Fruit fly (Drosophila melanogaster) whole organism, prepupa: ENCODE measurements around the gene CG34436.

Experiments used
- Blimp-1 ChIP-seq: fragments of 200-800 bp; sonication (Bioruptor generic); optimal IDR thresholded peaks from 3 replicates; lab custom pipeline; 2017; ENCODE audit warnings: missing biosample characterization, missing genetic modification characterization, mild to moderate bottlenecking, moderate library complexity, missing genetic modification reagents
- CG11762 ChIP-seq: fragments of 200-800 bp; sonication (Bioruptor generic); optimal IDR thresholded peaks from 3 replicates; lab custom pipeline; 2016; ENCODE audit warnings: missing biosample characterization, missing genetic modification characterization; ENCODE audit not compliant: insufficient read depth
- CG1621 ChIP-seq: fragments of 200-800 bp; sonication (Bioruptor generic); optimal IDR thresholded peaks from 3 replicates; lab custom pipeline; 2018; ENCODE audit warnings: missing biosample characterization, mild to moderate bottlenecking, missing genetic modification characterization
- CG16779 ChIP-seq: fragments of 200-800 bp; sonication (Bioruptor generic); optimal IDR thresholded peaks from 3 replicates; lab custom pipeline; 2017; ENCODE audit warnings: missing biosample characterization, mild to moderate bottlenecking, missing genetic modification characterization
- CG31627 ChIP-seq: fragments of 200-800 bp; sonication (Bioruptor generic); optimal IDR thresholded peaks from 3 replicates; lab custom pipeline; 2016; ENCODE audit warnings: missing biosample characterization, missing genetic modification characterization
- CG32006 ChIP-seq: fragments of 200-800 bp; sonication (Bioruptor generic); optimal IDR thresholded peaks from 3 replicates; lab custom pipeline; 2017; ENCODE audit warnings: missing biosample characterization, mild to moderate bottlenecking, missing genetic modification characterization
- CG34406 ChIP-seq: fragments of 200-800 bp; sonication (Bioruptor generic); optimal IDR thresholded peaks from 3 replicates; lab custom pipeline; 2016; ENCODE audit warnings: missing biosample characterization, missing genetic modification characterization
- CG6163 ChIP-seq: fragments of 200-800 bp; sonication (Bioruptor generic); IDR thresholded peaks from 3 replicates; pipeline ENCODE4 v1.3.6; 2022; ENCODE audit warnings: missing biosample characterization, missing genetic modification characterization
- CG6792 ChIP-seq: fragments of 200-800 bp; sonication (Bioruptor generic); optimal IDR thresholded peaks from 3 replicates; lab custom pipeline; 2016; ENCODE audit warnings: missing biosample characterization, missing genetic modification characterization
- CG6808 ChIP-seq: fragments of 200-800 bp; sonication (Bioruptor generic); optimal IDR thresholded peaks from 3 replicates; lab custom pipeline; 2017; ENCODE audit warnings: missing biosample characterization, missing genetic modification characterization, mild to moderate bottlenecking, moderate library complexity, missing genetic modification reagents
- CG8119 ChIP-seq: fragments of 200-800 bp; sonication (Bioruptor generic); IDR thresholded peaks from 3 replicates; pipeline ENCODE4 v1.3.6; 2022; ENCODE audit warnings: missing biosample characterization, missing genetic modification characterization
- CG8632 ChIP-seq: fragments of 200-800 bp; sonication (Bioruptor generic); optimal IDR thresholded peaks from 3 replicates; lab custom pipeline; 2016; ENCODE audit warnings: missing biosample characterization, missing genetic modification characterization
- CG9139 ChIP-seq: fragments of 200-800 bp; sonication (Bioruptor generic); optimal IDR thresholded peaks from 3 replicates; lab custom pipeline; 2017; ENCODE audit warnings: missing biosample characterization, mild to moderate bottlenecking, missing genetic modification characterization
- Eip75B ChIP-seq: fragments of 200-800 bp; sonication (Bioruptor generic); optimal IDR thresholded peaks from 3 replicates; lab custom pipeline; 2016; ENCODE audit warnings: missing biosample characterization, missing genetic modification characterization
- Eip78C ChIP-seq: fragments of 200-800 bp; sonication (Bioruptor generic); peaks from one replicate; lab custom pipeline; 2016; ENCODE audit warnings: missing biosample characterization, missing genetic modification characterization
- Eip93F ChIP-seq: fragments of 200-800 bp; sonication (Bioruptor generic); optimal IDR thresholded peaks from 2 replicates; lab custom pipeline; 2016; ENCODE audit warnings: missing biosample characterization, mild to moderate bottlenecking, missing genetic modification characterization
- Ets21C ChIP-seq: fragments of 200-800 bp; sonication (Bioruptor generic); optimal IDR thresholded peaks from 3 replicates; lab custom pipeline; 2016; ENCODE audit warnings: missing biosample characterization, missing genetic modification characterization
- Ets96B ChIP-seq: fragments of 200-800 bp; optimal IDR thresholded peaks from 2 replicates; lab custom pipeline; 2019; ENCODE audit warnings: missing biosample characterization, mild to moderate bottlenecking, missing genetic modification characterization, moderate library complexity
- Gug ChIP-seq: fragments of 200-800 bp; sonication (Bioruptor generic); IDR thresholded peaks from 2 replicates; pipeline ENCODE4 v1.3.6; 2022; ENCODE audit warnings: missing biosample characterization, missing genetic modification characterization
- Hr38 ChIP-seq: sonication (Bioruptor generic); optimal IDR thresholded peaks from 2 replicates; lab custom pipeline; 2016; ENCODE audit warnings: missing biosample characterization, missing genetic modification characterization
- Hr39 ChIP-seq: fragments of 200-800 bp; sonication (Bioruptor generic); optimal IDR thresholded peaks from 2 replicates; lab custom pipeline; 2016; ENCODE audit warnings: missing biosample characterization, missing genetic modification characterization
- Hr4 ChIP-seq: fragments of 200-800 bp; sonication (Bioruptor generic); optimal IDR thresholded peaks from 3 replicates; lab custom pipeline; 2016; ENCODE audit warnings: missing biosample characterization, missing genetic modification characterization
- Lpt ChIP-seq: fragments of 200-800 bp; sonication (Bioruptor generic); optimal IDR thresholded peaks from 3 replicates; lab custom pipeline; 2016; ENCODE audit warnings: missing biosample characterization, missing genetic modification characterization
- Met ChIP-seq: fragments of 200-800 bp; sonication (Bioruptor generic); optimal IDR thresholded peaks from 3 replicates; lab custom pipeline; 2016; ENCODE audit warnings: missing biosample characterization, missing genetic modification characterization
- OdsH ChIP-seq: fragments of 200-800 bp; sonication (Bioruptor generic); optimal IDR thresholded peaks from 3 replicates; lab custom pipeline; 2016; ENCODE audit warnings: missing biosample characterization, missing genetic modification characterization
- Smox ChIP-seq: fragments of 200-800 bp; sonication (Bioruptor generic); optimal IDR thresholded peaks from 3 replicates; lab custom pipeline; 2016; ENCODE audit warnings: missing biosample characterization, missing genetic modification characterization
- Sox102F ChIP-seq: fragments of 200-800 bp; sonication (Bioruptor generic); optimal IDR thresholded peaks from 2 replicates; lab custom pipeline; 2016; ENCODE audit warnings: missing biosample characterization, mild to moderate bottlenecking, missing genetic modification characterization
- Sox14 ChIP-seq: fragments of 200-800 bp; sonication (Bioruptor generic); optimal IDR thresholded peaks from 3 replicates; lab custom pipeline; 2016; ENCODE audit warnings: missing biosample characterization, missing genetic modification characterization
- Sox15 ChIP-seq: fragments of 200-800 bp; sonication (Bioruptor generic); optimal IDR thresholded peaks from 3 replicates; lab custom pipeline; 2016; ENCODE audit warnings: missing biosample characterization, missing genetic modification characterization
- achi ChIP-seq: fragments of 200-800 bp; sonication (Bioruptor generic); optimal IDR thresholded peaks from 3 replicates; lab custom pipeline; 2016; ENCODE audit warnings: missing biosample characterization, missing genetic modification characterization
- dac ChIP-seq: fragments of 200-800 bp; sonication (Bioruptor generic); optimal IDR thresholded peaks from 2 replicates; lab custom pipeline; 2017; ENCODE audit warnings: missing biosample characterization, mild to moderate bottlenecking, missing genetic modification characterization
- dsx ChIP-seq: fragments of 200-800 bp; optimal IDR thresholded peaks from 3 replicates; lab custom pipeline; 2019; ENCODE audit warnings: missing biosample characterization, mild to moderate bottlenecking, missing genetic modification characterization, moderate library complexity; ENCODE audit not compliant: poor library complexity, severe bottlenecking
- esn ChIP-seq: fragments of 200-800 bp; sonication (Bioruptor generic); optimal IDR thresholded peaks from 2 replicates; lab custom pipeline; 2016; ENCODE audit warnings: missing biosample characterization, mild to moderate bottlenecking, missing genetic modification characterization, moderate library complexity
- fd59A ChIP-seq: fragments of 200-800 bp; sonication (Bioruptor generic); optimal IDR thresholded peaks from 2 replicates; lab custom pipeline; 2017; ENCODE audit warnings: missing biosample characterization, mild to moderate bottlenecking, missing genetic modification characterization, missing genetic modification reagents
- fd85E ChIP-seq: fragments of 200-800 bp; sonication (Bioruptor generic); optimal IDR thresholded peaks from 3 replicates; lab custom pipeline; 2016; ENCODE audit warnings: missing biosample characterization, missing genetic modification characterization
- fkh ChIP-seq: fragments of 200-800 bp; sonication (Bioruptor generic); optimal IDR thresholded peaks from 3 replicates; lab custom pipeline; 2017; ENCODE audit warnings: missing biosample characterization, mild to moderate bottlenecking, missing genetic modification characterization, moderate library complexity
- net ChIP-seq: fragments of 200-800 bp; sonication (Bioruptor generic); optimal IDR thresholded peaks from 3 replicates; lab custom pipeline; 2016; ENCODE audit warnings: missing biosample characterization, missing genetic modification characterization
- pdm3 ChIP-seq: fragments of 200-800 bp; sonication (Bioruptor generic); optimal IDR thresholded peaks from 3 replicates; lab custom pipeline; 2016; ENCODE audit warnings: missing biosample characterization, missing genetic modification characterization
- spab ChIP-seq: fragments of 200-800 bp; sonication (Bioruptor generic); optimal IDR thresholded peaks from 2 replicates; lab custom pipeline; 2017; ENCODE audit warnings: missing biosample characterization, mild to moderate bottlenecking, missing genetic modification characterization, missing genetic modification reagents
- ss ChIP-seq, 2 experiments: fragments of 200-800 bp; sonication (Bioruptor generic); optimal IDR thresholded peaks; 2 replicates in 1 of 2; 3 replicates in 1 of 2; lab custom pipeline; 2017 to 2018; ENCODE audit warnings: mild to moderate bottlenecking in 2 of 2, missing biosample characterization in 2 of 2, missing genetic modification characterization in 2 of 2, moderate library complexity in 1 of 2
- svp ChIP-seq: fragments of 200-800 bp; sonication (Bioruptor generic); peaks from one replicate; lab custom pipeline; 2016; ENCODE audit warnings: missing biosample characterization, missing genetic modification characterization
- topi ChIP-seq: fragments of 200-800 bp; sonication (Bioruptor generic); optimal IDR thresholded peaks from 3 replicates; lab custom pipeline; 2016; ENCODE audit warnings: missing biosample characterization, missing genetic modification characterization
- vri ChIP-seq: fragments of 200-800 bp; sonication (Bioruptor generic); optimal IDR thresholded peaks from 3 replicates; lab custom pipeline; 2016; ENCODE audit warnings: missing biosample characterization, mild to moderate bottlenecking, missing genetic modification characterization

The CG34436 gene

dm6 chr3R:28327132-28327531, 44.8 kb downstream of the CG34436 start (continued):
- TF ChIP-seq OdsH: peak; percentile 49
- peak; percentile 48 for TF ChIP-seq Met (GFP tag; lab: Kevin White, UChicago)
- no peak for TF ChIP-seq CG6163 (GFP tag; lab: Robert Waterston, UW)
- peak; percentile 0 for TF ChIP-seq Ets96B (tag; lab: Kevin White, UChicago)
- TF ChIP-seq Gug (GFP tag; lab: Robert Waterston, UW): no peak
- peak; percentile 28 for TF ChIP-seq Eip75B (GFP tag; lab: Kevin White, UChicago)
- TF ChIP-seq CG11762: no peak
- peak; percentile 44 for TF ChIP-seq achi (GFP tag; lab: Kevin White, UChicago)
- TF ChIP-seq CG34406 (GFP tag; lab: Kevin White, UChicago): peak; percentile 47
- no peak for TF ChIP-seq CG8119 (GFP tag; lab: Robert Waterston, UW)
- TF ChIP-seq Hr4: peak; percentile 45
- peak; percentile 36 for TF ChIP-seq Sox15 (GFP tag; lab: Kevin White, UChicago)

- no peak for TF ChIP-seq Eip93F (GFP tag; lab: Kevin White, UChicago)
- TF ChIP-seq fkh: peak; percentile 28
- no peak for TF ChIP-seq Ets21C (GFP tag; lab: Kevin White, UChicago)
- no peak for TF ChIP-seq CG8119 (GFP tag; lab: Robert Waterston, UW)
- TF ChIP-seq svp (GFP tag; lab: Kevin White, UChicago): peak; percentile 61
- no peak for TF ChIP-seq Met (GFP tag; lab: Kevin White, UChicago)
Measured at dm6 chr3R:28327709-28328467, 45.5 kb downstream of the CG34436 start.

- TF ChIP-seq fd85E: no peak
- TF ChIP-seq Blimp-1 (GFP tag; lab: Kevin White, UChicago): no peak
- peak; percentile 74 for TF ChIP-seq CG1621 (tag; lab: Kevin White, UChicago)
- peak; percentile 30 for TF ChIP-seq Sox15 (GFP tag; lab: Kevin White, UChicago)
- no peak for TF ChIP-seq CG9139 (GFP tag; lab: Kevin White, UChicago)
- peak; percentile 88 for TF ChIP-seq Eip78C (GFP tag; lab: Kevin White, UChicago)
- peak; percentile 58 for TF ChIP-seq dsx (GFP tag; lab: Kevin White, UChicago)
- TF ChIP-seq CG6808: peak; percentile 76
- TF ChIP-seq OdsH: peak; percentile 76
- TF ChIP-seq Eip93F (GFP tag; lab: Kevin White, UChicago): no peak
- no peak for TF ChIP-seq Sox102F
- TF ChIP-seq CG6792 (GFP tag; lab: Kevin White, UChicago): peak; percentile 17
- no peak for TF ChIP-seq Smox (GFP tag; lab: Kevin White, UChicago)
- peak; percentile 80 for TF ChIP-seq Sox14 (GFP tag; lab: Kevin White, UChicago)
- peak; percentile 71 for TF ChIP-seq Lpt (GFP tag; lab: Kevin White, UChicago)
- TF ChIP-seq CG6163 (GFP tag; lab: Robert Waterston, UW): peak; percentile 88
- TF ChIP-seq Hr39: peak; percentile 21
- peak; percentile 76 for TF ChIP-seq pdm3
- TF ChIP-seq CG8632 (GFP tag; lab: Kevin White, UChicago): peak; percentile 16
- TF ChIP-seq svp (GFP tag; lab: Kevin White, UChicago): peak; percentile 55
- no peak for TF ChIP-seq vri (GFP tag; lab: Kevin White, UChicago)
- no peak for TF ChIP-seq Hr38 (GFP tag; lab: Kevin White, UChicago)
- TF ChIP-seq topi (GFP tag; lab: Kevin White, UChicago): peak; percentile 44
- peak; percentile 82 for TF ChIP-seq CG8119 (GFP tag; lab: Robert Waterston, UW)
- TF ChIP-seq dac (GFP tag; lab: Kevin White, UChicago): peak; percentile 36
- peak; percentile 89 for TF ChIP-seq Gug (GFP tag; lab: Robert Waterston, UW)
- TF ChIP-seq Hr4: peak; percentile 87
- TF ChIP-seq CG32006 (GFP tag; lab: Kevin White, UChicago): peak; percentile 91
- no peak for TF ChIP-seq CG16779
- peak; percentile 30 to 67 for TF ChIP-seq ss (GFP tag; optimal IDR thresholded peaks at IDR 0.05; lab: Kevin White, UChicago)
- TF ChIP-seq CG31627 (GFP tag; lab: Kevin White, UChicago): peak; percentile 7
- TF ChIP-seq CG34406 (GFP tag; lab: Kevin White, UChicago): peak; percentile 30
- TF ChIP-seq fkh: peak; percentile 95
- peak; percentile 76 for TF ChIP-seq fd59A
- TF ChIP-seq spab (GFP tag; lab: Kevin White, UChicago): peak; percentile 57
- TF ChIP-seq esn: peak; percentile 20
- TF ChIP-seq net (GFP tag; lab: Kevin White, UChicago): peak; percentile 79
Measured at dm6 chr3R:28328780-28329546, 46.6 kb downstream of the CG34436 start.
